Worm (Caenorhabditis elegans) whole organism, L1 larva: ENCODE measurements around the gene F43G6.8.

Experiments
- C04F5.9 ChIP-seq: sonication (generic microtip); optimal IDR thresholded peaks from 2 replicates; lab custom pipeline; 2016; ENCODE audit warnings: missing genetic modification characterization, missing compliant biosample characterization
- C16A3.4 ChIP-seq: fragments of 150-350 bp; optimal IDR thresholded peaks from 2 replicates; lab custom pipeline; 2014; ENCODE audit warnings: missing biosample characterization, missing genetic modification characterization
- Y116A8C.19 ChIP-seq: sonication (generic microtip); optimal IDR thresholded peaks from 2 replicates; lab custom pipeline; 2016; ENCODE audit warnings: missing compliant biosample characterization, missing genetic modification characterization, borderline replicate concordance
- blmp-1 ChIP-seq: fragments of 150-350 bp; optimal IDR thresholded peaks from 2 replicates; lab custom pipeline; 2014; ENCODE audit warnings: missing biosample characterization, missing genetic modification characterization
- ceh-8 ChIP-seq: fragments of 200-800 bp; sonication (Bioruptor generic); optimal IDR thresholded peaks from 2 replicates; lab custom pipeline; 2018; ENCODE audit warnings: mild to moderate bottlenecking, missing genetic modification characterization, moderate library complexity, missing compliant biosample characterization
- ceh-82 ChIP-seq, 3 experiments: fragments of 150-350 bp in 1 of 3; sonication (generic microtip) in 2 of 3; optimal IDR thresholded peaks; 2 replicates each; lab custom pipeline; 2014 to 2017; ENCODE audit warnings: missing biosample characterization in 3 of 3, missing genetic modification characterization in 3 of 3
- ceh-88 ChIP-seq: fragments of 200-800 bp; sonication (Bioruptor generic); IDR thresholded peaks from 2 replicates; pipeline ENCODE4 v1.3.6; 2022; ENCODE audit warnings: missing genetic modification characterization, missing compliant biosample characterization
- ceh-90 ChIP-seq: sonication (generic microtip); optimal IDR thresholded peaks from 2 replicates; lab custom pipeline; 2016; ENCODE audit warnings: missing genetic modification characterization, missing compliant biosample characterization
- ces-1 ChIP-seq: fragments of 150-350 bp; optimal IDR thresholded peaks from 2 replicates; lab custom pipeline; 2014; ENCODE audit warnings: missing biosample characterization, missing genetic modification reagents, missing genetic modification characterization
- efl-1 ChIP-seq, 4 experiments: fragments of 150-350 bp; optimal IDR thresholded peaks in 3 of 4; peaks in 1 of 4; 1 replicate in 1 of 4; 2 replicates in 3 of 4; lab custom pipeline; 2014; ENCODE audit warnings: missing biosample characterization in 2 of 4, missing genetic modification characterization in 2 of 4, missing genetic modification reagents in 2 of 4
- efl-3 ChIP-seq: fragments of 200-800 bp; sonication (Bioruptor generic); optimal IDR thresholded peaks from 2 replicates; lab custom pipeline; 2018; ENCODE audit warnings: mild to moderate bottlenecking, missing genetic modification characterization, missing compliant biosample characterization
- egl-13 ChIP-seq: sonication (generic microtip); optimal IDR thresholded peaks from 2 replicates; lab custom pipeline; 2016; ENCODE audit warnings: missing genotype, missing genetic modification reagents, missing genetic modification characterization, missing compliant biosample characterization
- egl-27 ChIP-seq, 2 experiments: fragments of 150-350 bp in 1 of 2; sonication (generic microtip); optimal IDR thresholded peaks; 3 replicates each; lab custom pipeline; 2017 to 2018; ENCODE audit warnings: missing biosample characterization in 2 of 2, missing genetic modification characterization in 2 of 2, missing genetic modification reagents in 2 of 2
- elt-2 ChIP-seq: sonication (generic microtip); optimal IDR thresholded peaks from 2 replicates; lab custom pipeline; 2016; ENCODE audit warnings: missing genetic modification characterization, mild to moderate bottlenecking, inconsistent platforms, missing compliant biosample characterization, missing genetic modification reagents
- elt-3 ChIP-seq, 6 experiments: fragments of 150-350 bp in 1 of 6; sonication (generic microtip); optimal IDR thresholded peaks; 2 replicates each; lab custom pipeline; 2017 to 2018; ENCODE audit warnings: missing biosample characterization in 6 of 6, missing genetic modification characterization in 6 of 6, inconsistent platforms in 1 of 6
- fkh-10 ChIP-seq: sonication (generic microtip); optimal IDR thresholded peaks from 2 replicates; lab custom pipeline; 2017; ENCODE audit warnings: missing biosample characterization, missing genetic modification reagents, missing genetic modification characterization
- fkh-4 ChIP-seq: sonication (generic microtip); optimal IDR thresholded peaks from 2 replicates; lab custom pipeline; 2016; ENCODE audit warnings: missing compliant biosample characterization, missing genetic modification characterization, borderline replicate concordance
- fkh-8 ChIP-seq: sonication (generic microtip); optimal IDR thresholded peaks from 2 replicates; lab custom pipeline; 2016; ENCODE audit warnings: mild to moderate bottlenecking, missing genetic modification characterization, missing compliant biosample characterization
- fos-1 ChIP-seq: fragments of 150-350 bp; optimal IDR thresholded peaks from 2 replicates; lab custom pipeline; 2014; ENCODE audit warnings: missing biosample characterization, missing genetic modification characterization
- hlh-17 ChIP-seq: fragments of 200-800 bp; sonication (Bioruptor generic); optimal IDR thresholded peaks from 2 replicates; lab custom pipeline; 2018; ENCODE audit warnings: missing genetic modification characterization, mild to moderate bottlenecking, missing compliant biosample characterization, moderate library complexity, borderline replicate concordance
- hlh-4 ChIP-seq: sonication (generic microtip); optimal IDR thresholded peaks from 2 replicates; lab custom pipeline; 2016; ENCODE audit warnings: mild to moderate bottlenecking, missing genetic modification characterization, missing compliant biosample characterization
- isw-1 ChIP-seq: fragments of 200-800 bp; sonication (Bioruptor generic); IDR thresholded peaks from 2 replicates; pipeline ENCODE4 v1.3.6; 2022; ENCODE audit warnings: missing genetic modification characterization, missing compliant biosample characterization
- jun-1 ChIP-seq: fragments of 150-350 bp; optimal IDR thresholded peaks from 2 replicates; lab custom pipeline; 2014; ENCODE audit warnings: missing biosample characterization, missing genetic modification reagents, missing genetic modification characterization
- lin-14 ChIP-seq: fragments of 200-800 bp; sonication (Bioruptor generic); optimal IDR thresholded peaks from 2 replicates; lab custom pipeline; 2018; ENCODE audit warnings: mild to moderate bottlenecking, missing genetic modification characterization, moderate library complexity, missing compliant biosample characterization
- lin-15B ChIP-seq: fragments of 150-350 bp; sonication (generic microtip); optimal IDR thresholded peaks from 3 replicates; lab custom pipeline; 2014; ENCODE audit warnings: missing biosample characterization, missing genetic modification characterization
- lin-39 ChIP-seq: fragments of 150-350 bp; optimal IDR thresholded peaks from 2 replicates; lab custom pipeline; 2014; ENCODE audit warnings: missing biosample characterization, missing genetic modification reagents, missing genetic modification characterization
- lir-3 ChIP-seq: sonication (generic microtip); optimal IDR thresholded peaks from 2 replicates; lab custom pipeline; 2016; ENCODE audit warnings: mild to moderate bottlenecking, missing genetic modification characterization, moderate library complexity, missing compliant biosample characterization; ENCODE audit not compliant: poor library complexity
- lsy-2 ChIP-seq, 2 experiments: fragments of 150-350 bp; optimal IDR thresholded peaks; 2 replicates each; lab custom pipeline; 2014; ENCODE audit warnings: missing biosample characterization in 2 of 2, missing genetic modification characterization in 2 of 2
- mab-9 ChIP-seq: fragments of 200-800 bp; sonication (Bioruptor generic); IDR thresholded peaks from 2 replicates; pipeline ENCODE4 v1.3.6; 2022; ENCODE audit warnings: missing genetic modification reagents, missing genetic modification characterization, missing compliant biosample characterization
- mdl-1 ChIP-seq, 2 experiments: fragments of 150-350 bp; optimal IDR thresholded peaks; 2 replicates each; lab custom pipeline; 2014 to 2017; ENCODE audit warnings: missing biosample characterization in 2 of 2, missing genetic modification characterization in 2 of 2, inconsistent platforms in 1 of 2
- mef-2 ChIP-seq: fragments of 150-350 bp; optimal IDR thresholded peaks from 2 replicates; lab custom pipeline; 2014; ENCODE audit warnings: missing biosample characterization, missing genetic modification characterization
- nhr-12 ChIP-seq: sonication (generic microtip); optimal IDR thresholded peaks from 2 replicates; lab custom pipeline; 2017; ENCODE audit warnings: missing biosample characterization, missing genetic modification characterization
- nhr-237 ChIP-seq: fragments of 150-350 bp; optimal IDR thresholded peaks from 2 replicates; lab custom pipeline; 2014; ENCODE audit warnings: missing biosample characterization, missing genetic modification characterization
- nhr-47 ChIP-seq: sonication (generic microtip); optimal IDR thresholded peaks from 2 replicates; lab custom pipeline; 2016; ENCODE audit warnings: mild to moderate bottlenecking, missing genetic modification characterization, moderate library complexity, missing compliant biosample characterization
- nhr-71 ChIP-seq: sonication (generic microtip); optimal IDR thresholded peaks from 2 replicates; lab custom pipeline; 2016; ENCODE audit warnings: mild to moderate bottlenecking, missing genetic modification characterization, moderate library complexity, missing compliant biosample characterization
- nhr-77 ChIP-seq: fragments of 150-350 bp; optimal IDR thresholded peaks from 2 replicates; lab custom pipeline; 2014; ENCODE audit warnings: missing biosample characterization, missing genetic modification characterization
- nhr-84 ChIP-seq: sonication (generic microtip); optimal IDR thresholded peaks from 2 replicates; lab custom pipeline; 2017; ENCODE audit warnings: missing biosample characterization, missing genetic modification characterization
- nhr-85 ChIP-seq: sonication (generic microtip); peaks from one replicate; lab custom pipeline; 2016; ENCODE audit warnings: missing genetic modification characterization, inconsistent platforms, missing compliant biosample characterization
- pag-3 ChIP-seq: sonication (generic microtip); optimal IDR thresholded peaks from 2 replicates; lab custom pipeline; 2017; ENCODE audit warnings: missing genetic modification characterization, mild to moderate bottlenecking, missing compliant biosample characterization, antibody characterized with exemption, borderline replicate concordance; ENCODE audit not compliant: insufficient read depth
- sup-37 ChIP-seq: fragments of 200-800 bp; sonication (Bioruptor generic); optimal IDR thresholded peaks from 2 replicates; lab custom pipeline; 2018; ENCODE audit warnings: mild to moderate bottlenecking, missing genetic modification characterization, missing compliant biosample characterization
- unc-130 ChIP-seq: fragments of 150-350 bp; optimal IDR thresholded peaks from 2 replicates; lab custom pipeline; 2017; ENCODE audit warnings: missing biosample characterization, missing genetic modification characterization, inconsistent platforms
- unc-30 ChIP-seq: sonication (generic microtip); optimal IDR thresholded peaks from 2 replicates; lab custom pipeline; 2017; ENCODE audit warnings: missing biosample characterization, missing genetic modification characterization
- unc-62 ChIP-seq: fragments of 150-350 bp; optimal IDR thresholded peaks from 2 replicates; lab custom pipeline; 2014; ENCODE audit warnings: missing biosample characterization, missing genetic modification reagents, missing genetic modification characterization
- unc-98 ChIP-seq: fragments of 200-800 bp; sonication (Bioruptor generic); IDR thresholded peaks from 2 replicates; pipeline ENCODE4 v1.3.6; 2022; ENCODE audit warnings: missing genetic modification characterization, missing compliant biosample characterization
- ztf-11 ChIP-seq, 2 experiments: sonication (generic microtip); optimal IDR thresholded peaks; 2 replicates each; lab custom pipeline; 2016 to 2017; ENCODE audit warnings: missing genetic modification characterization in 2 of 2, missing biosample characterization in 1 of 2, missing compliant biosample characterization in 1 of 2

The F43G6.8 gene

ce11 chrII:11777893-11778480 is 35.9 kb downstream of the F43G6.8 start, which contains the start of the genes patr-1 and dna-2 (continued):
- peak; percentile 57 for TF ChIP-seq lin-14 (GFP tag; lab: Kevin White, UChicago)
- TF ChIP-seq ceh-90 (tag; lab: Kevin White, UChicago), result no peak
- TF ChIP-seq C04F5.9 (tag; lab: Kevin White, UChicago), result no peak
- TF ChIP-seq mef-2, result peak; percentile 25
- TF ChIP-seq nhr-77, result peak; percentile 14
- no peak for TF ChIP-seq lin-39 (tag; lab: Kevin White, UChicago)
- TF ChIP-seq hlh-17 (GFP tag; lab: Kevin White, UChicago), result no peak
- no peak for TF ChIP-seq nhr-47 (tag; lab: Kevin White, UChicago)
- TF ChIP-seq ces-1, result no peak
- peak; percentile 4 for TF ChIP-seq egl-13 (tag; lab: Kevin White, UChicago)
- TF ChIP-seq hlh-4 (tag; lab: Kevin White, UChicago), result no peak
- TF ChIP-seq fkh-8 (tag; lab: Kevin White, UChicago), result peak; percentile 21
- peak in 2 of 3 experiments; percentile 60 to 79 for TF ChIP-seq ceh-82 (tag; optimal IDR thresholded peaks at IDR 0.05; lab: Kevin White, UChicago)
- TF ChIP-seq fos-1 (tag; lab: Kevin White, UChicago), result peak; percentile 53
- no peak for TF ChIP-seq egl-27 (tag; optimal IDR thresholded peaks at IDR 0.05; lab: Kevin White, UChicago)
- peak; percentile 80 to 86 for TF ChIP-seq lsy-2 (tag; optimal IDR thresholded peaks at IDR 0.05; lab: Kevin White, UChicago)
- TF ChIP-seq elt-3 (tag; optimal IDR thresholded peaks at IDR 0.05; lab: Kevin White, UChicago), result peak in 1 of 6 experiments; percentile 18
- TF ChIP-seq elt-2 (tag; lab: Kevin White, UChicago), result no peak
- TF ChIP-seq lir-3 (tag; lab: Kevin White, UChicago), result no peak
- TF ChIP-seq Y116A8C.19 (tag; lab: Kevin White, UChicago), result no peak
- TF ChIP-seq nhr-237, result no peak
- TF ChIP-seq mab-9 (GFP tag; lab: Robert Waterston, UW), result no peak
- no peak for TF ChIP-seq unc-98 (GFP tag; lab: Robert Waterston, UW)
- TF ChIP-seq nhr-12 (tag; lab: Kevin White, UChicago), result no peak
- TF ChIP-seq mdl-1 (tag; optimal IDR thresholded peaks at IDR 0.05; lab: Kevin White, UChicago), result peak in 1 of 2 experiments; percentile 71
- no peak for TF ChIP-seq ceh-88 (GFP tag; lab: Robert Waterston, UW)
- no peak for TF ChIP-seq nhr-71 (tag; lab: Kevin White, UChicago)
- TF ChIP-seq efl-3, result no peak
- TF ChIP-seq ceh-8 (GFP tag; lab: Kevin White, UChicago), result no peak
- TF ChIP-seq ztf-11 (tag; optimal IDR thresholded peaks at IDR 0.05; lab: Kevin White, UChicago), result no peak
- peak; percentile 31 for TF ChIP-seq lin-15B (tag; lab: Kevin White, UChicago)
- no peak for TF ChIP-seq nhr-84 (tag; lab: Kevin White, UChicago)
- TF ChIP-seq blmp-1, result peak; percentile 52
- TF ChIP-seq isw-1 (GFP tag; lab: Robert Waterston, UW), result peak; percentile 67

ce11 chrII:11774218-11774617 is 39.7 kb downstream of the F43G6.8 start, which contains the start of gene F44E5.1:
F44E5.1 (minus strand) TSS chrII:11774559.
- TF ChIP-seq lin-15B (tag; lab: Kevin White, UChicago) (no peak), fos-1 (tag; lab: Kevin White, UChicago) (no peak), unc-62 (GFP tag; lab: Kevin White, UChicago) (no peak), efl-1 (optimal IDR thresholded peaks at IDR 0.05; lab: Kevin White, UChicago) (no peak), efl-1 (GFP tag; optimal IDR thresholded peaks at IDR 0.05 in 1 of 2; lab: Kevin White, UChicago) (peak in 1 of 2 experiments; percentile 92), nhr-71 (tag; lab: Kevin White, UChicago) (no peak), unc-130 (tag; lab: Kevin White, UChicago) (no peak), efl-3 (no peak), unc-30 (tag; lab: Kevin White, UChicago) (no peak), elt-3 (tag; optimal IDR thresholded peaks at IDR 0.05; lab: Kevin White, UChicago) (no peak), jun-1 (tag; lab: Kevin White, UChicago) (no peak), lir-3 (tag; lab: Kevin White, UChicago) (no peak), sup-37 (no peak), pag-3 (tag; lab: Kevin White, UChicago) (no peak), elt-2 (tag; lab: Kevin White, UChicago) (no peak), C16A3.4 (tag; lab: Kevin White, UChicago) (no peak), fkh-10 (GFP tag; lab: Kevin White, UChicago) (no peak), nhr-85 (tag; lab: Kevin White, UChicago) (peak; percentile 18), fkh-4 (tag; lab: Kevin White, UChicago) (no peak)
